Worm (Caenorhabditis elegans) whole organism, midembryonic: ENCODE measurements around the gene npp-27.

ENCODE experiments used
- T22C8.4 ChIP-seq: fragments of 200-800 bp; sonication (Bioruptor generic); IDR thresholded peaks from 2 replicates; pipeline ENCODE4 v1.3.6; 2022; ENCODE audit warnings: missing genetic modification characterization, missing compliant biosample characterization
- cog-1 ChIP-seq: sonication (generic microtip); optimal IDR thresholded peaks from 2 replicates; lab custom pipeline; 2016; ENCODE audit warnings: missing genetic modification characterization, missing compliant biosample characterization
- flt-1 ChIP-seq: fragments of 200-800 bp; sonication (Bioruptor generic); IDR thresholded peaks from 2 replicates; pipeline ENCODE4 v1.3.6; 2022; ENCODE audit warnings: missing genetic modification characterization, missing compliant biosample characterization
- klf-2 ChIP-seq: fragments of 200-800 bp; sonication (Bioruptor generic); conservative IDR thresholded peaks from 2 replicates; pipeline ENCODE4 v1.3.6; 2022; ENCODE audit warnings: missing genetic modification reagents, missing genetic modification characterization, missing compliant biosample characterization
- med-1 ChIP-seq: sonication (generic microtip); optimal IDR thresholded peaks from 2 replicates; lab custom pipeline; 2017; ENCODE audit warnings: missing genetic modification characterization, mild to moderate bottlenecking, missing compliant biosample characterization, antibody characterized with exemption, missing genetic modification reagents; ENCODE audit not compliant: insufficient read depth
- ref-1 ChIP-seq: fragments of 200-800 bp; sonication (Bioruptor generic); conservative IDR thresholded peaks from 2 replicates; pipeline ENCODE4 v1.3.6; 2022; ENCODE audit warnings: missing genetic modification reagents, missing genetic modification characterization, missing compliant biosample characterization
- tab-1 ChIP-seq: fragments of 200-800 bp; sonication (Bioruptor generic); IDR thresholded peaks from 2 replicates; pipeline ENCODE4 v1.3.6; 2022; ENCODE audit warnings: missing genetic modification characterization, missing compliant biosample characterization
- ztf-23 ChIP-seq: fragments of 200-800 bp; sonication (Bioruptor generic); IDR thresholded peaks from 2 replicates; pipeline ENCODE4 v1.3.6; 2022; ENCODE audit warnings: missing genetic modification reagents, missing genetic modification characterization, missing compliant biosample characterization
- ztf-29 ChIP-seq: fragments of 200-800 bp; sonication (Bioruptor generic); IDR thresholded peaks from 2 replicates; pipeline ENCODE4 v1.3.6; 2022; ENCODE audit warnings: missing genetic modification reagents, missing genetic modification characterization, missing compliant biosample characterization

npp-27 gene

DNA sequence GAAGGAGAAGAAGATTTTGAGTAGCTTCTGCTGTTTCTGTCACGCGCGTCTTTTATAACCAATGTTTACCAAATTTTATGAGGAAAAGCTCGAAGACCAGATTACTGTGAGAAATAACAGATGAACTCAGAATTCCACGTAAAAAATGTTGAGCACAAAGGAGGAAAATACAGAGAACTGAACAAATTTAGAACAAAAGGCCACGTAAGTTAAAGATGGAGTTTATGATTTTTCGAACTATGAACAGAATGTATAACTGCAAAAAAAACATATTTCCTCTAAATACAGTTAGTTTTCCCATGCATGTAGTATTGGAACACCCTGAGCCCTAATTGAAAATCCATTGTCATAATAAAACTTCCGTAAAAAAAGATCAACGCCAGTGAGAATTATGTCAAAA, 30.9 kb upstream of the npp-27 start, which contains the start of gene exc-9:
exc-9 (minus strand) TSS at position 101 of the 400 bp plus-strand sequence.
- TF ChIP-seq cog-1 (tag; lab: Kevin White, UChicago) (no peak), klf-2 (no peak), ref-1 (GFP tag; lab: Robert Waterston, UW) (no peak), T22C8.4 (no peak), ztf-29 (GFP tag; lab: Robert Waterston, UW) (no peak), med-1 (GFP tag; lab: Kevin White, UChicago) (no peak)

DNA sequence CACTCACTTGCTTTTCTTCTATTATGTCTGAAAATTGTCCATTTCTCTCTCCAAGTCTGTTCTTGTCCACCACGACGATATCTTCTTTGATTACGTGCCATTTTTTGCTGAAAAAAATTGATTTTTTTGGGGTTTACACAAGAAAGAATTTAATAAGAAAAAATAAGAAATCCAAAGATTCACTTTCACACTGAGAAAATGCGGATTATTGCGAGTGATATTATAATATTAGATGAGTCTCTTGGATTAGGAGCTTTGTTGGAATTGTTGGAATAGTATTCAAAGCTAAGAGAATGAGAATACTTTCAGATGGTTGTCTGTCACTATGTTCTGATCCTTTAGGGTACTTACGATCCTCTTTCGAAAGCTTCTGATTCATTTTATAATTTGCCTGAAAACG, 28.8 kb upstream of the npp-27 start, which contains the start of gene F20D12.7:
F20D12.7 (minus strand) TSS at position 101 of the 400 bp plus-strand sequence.
- no peak for TF ChIP-seq flt-1 (GFP tag; lab: Robert Waterston, UW)

- TF ChIP-seq flt-1 (GFP tag; lab: Robert Waterston, UW) (no peak), cog-1 (tag; lab: Kevin White, UChicago) (no peak), tab-1 (GFP tag; lab: Robert Waterston, UW) (no peak), T22C8.4 (no peak), ref-1 (GFP tag; lab: Robert Waterston, UW) (no peak), med-1 (GFP tag; lab: Kevin White, UChicago) (no peak), ztf-29 (GFP tag; lab: Robert Waterston, UW) (no peak), klf-2 (no peak), ztf-23 (GFP tag; lab: Robert Waterston, UW) (no peak)
These were observed 23.7 kb upstream of the npp-27 start, which contains the start of gene bbs-2 for ce11 chrIV:7933733-7934132. Gene bbs-2 (plus strand): TSS chrIV:7934033.

ce11 chrIV:7931873-7932272, 21.8 kb upstream of the npp-27 start:
- TF ChIP-seq med-1 (GFP tag; lab: Kevin White, UChicago) (no peak), tab-1 (GFP tag; lab: Robert Waterston, UW) (no peak), T22C8.4 (no peak), ztf-29 (GFP tag; lab: Robert Waterston, UW) (no peak), ref-1 (GFP tag; lab: Robert Waterston, UW) (no peak), klf-2 (no peak), cog-1 (tag; lab: Kevin White, UChicago) (no peak), flt-1 (GFP tag; lab: Robert Waterston, UW) (no peak), ztf-23 (GFP tag; lab: Robert Waterston, UW) (no peak)

DNA sequence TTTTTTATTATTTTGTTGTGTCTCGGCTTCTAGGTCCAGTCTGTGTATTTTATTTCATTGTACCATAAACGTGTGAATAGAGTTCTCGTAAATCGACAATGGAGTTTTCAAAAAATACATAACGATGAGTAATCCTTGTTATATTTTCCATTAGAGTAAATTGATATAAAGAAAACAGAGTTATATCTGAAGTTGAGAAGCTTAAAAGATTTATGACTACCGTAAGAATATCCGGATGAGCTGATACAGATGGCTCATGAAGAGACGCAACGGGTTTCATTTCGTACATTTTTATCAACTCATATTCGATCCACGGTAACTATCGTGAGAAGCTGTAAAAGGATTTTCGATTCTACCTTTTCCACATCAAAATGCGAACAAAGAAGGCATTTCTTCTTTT, 17.8 kb upstream of the npp-27 start, which contains the start of gene gcy-8:
gcy-8 (plus strand) TSS at position 301 of the 400 bp plus-strand sequence.
- no peak for TF ChIP-seq cog-1 (tag; lab: Kevin White, UChicago)
- no peak for TF ChIP-seq ref-1 (GFP tag; lab: Robert Waterston, UW)
- no peak for TF ChIP-seq tab-1 (GFP tag; lab: Robert Waterston, UW)
- TF ChIP-seq flt-1 (GFP tag; lab: Robert Waterston, UW), result no peak
- TF ChIP-seq T22C8.4, result no peak
- TF ChIP-seq ztf-23 (GFP tag; lab: Robert Waterston, UW), result no peak
- no peak for TF ChIP-seq med-1 (GFP tag; lab: Kevin White, UChicago)
- no peak for TF ChIP-seq klf-2
- TF ChIP-seq ztf-29 (GFP tag; lab: Robert Waterston, UW), result no peak

ce11 chrIV:7927218-7927617, 17.2 kb upstream of the npp-27 start, which contains the start of gene C49H3.12:
Gene C49H3.12 (minus strand): TSS chrIV:7927318.
- no peak for TF ChIP-seq cog-1 (tag; lab: Kevin White, UChicago)
- no peak for TF ChIP-seq med-1 (GFP tag; lab: Kevin White, UChicago)
- no peak for TF ChIP-seq ztf-23 (GFP tag; lab: Robert Waterston, UW)
- no peak for TF ChIP-seq ref-1 (GFP tag; lab: Robert Waterston, UW)
- TF ChIP-seq klf-2, result no peak
- no peak for TF ChIP-seq tab-1 (GFP tag; lab: Robert Waterston, UW)
- TF ChIP-seq ztf-29 (GFP tag; lab: Robert Waterston, UW), result no peak
- no peak for TF ChIP-seq flt-1 (GFP tag; lab: Robert Waterston, UW)
- no peak for TF ChIP-seq T22C8.4

- TF ChIP-seq T22C8.4 (no peak), ztf-29 (GFP tag; lab: Robert Waterston, UW) (no peak), ztf-23 (GFP tag; lab: Robert Waterston, UW) (no peak), med-1 (GFP tag; lab: Kevin White, UChicago) (no peak), cog-1 (tag; lab: Kevin White, UChicago) (no peak), klf-2 (no peak)
These were observed 16.2 kb upstream of the npp-27 start, which contains the start of gene rps-2 for ce11 chrIV:7926102-7926840. Gene rps-2 (minus strand): TSS chrIV:7926391.

DNA sequence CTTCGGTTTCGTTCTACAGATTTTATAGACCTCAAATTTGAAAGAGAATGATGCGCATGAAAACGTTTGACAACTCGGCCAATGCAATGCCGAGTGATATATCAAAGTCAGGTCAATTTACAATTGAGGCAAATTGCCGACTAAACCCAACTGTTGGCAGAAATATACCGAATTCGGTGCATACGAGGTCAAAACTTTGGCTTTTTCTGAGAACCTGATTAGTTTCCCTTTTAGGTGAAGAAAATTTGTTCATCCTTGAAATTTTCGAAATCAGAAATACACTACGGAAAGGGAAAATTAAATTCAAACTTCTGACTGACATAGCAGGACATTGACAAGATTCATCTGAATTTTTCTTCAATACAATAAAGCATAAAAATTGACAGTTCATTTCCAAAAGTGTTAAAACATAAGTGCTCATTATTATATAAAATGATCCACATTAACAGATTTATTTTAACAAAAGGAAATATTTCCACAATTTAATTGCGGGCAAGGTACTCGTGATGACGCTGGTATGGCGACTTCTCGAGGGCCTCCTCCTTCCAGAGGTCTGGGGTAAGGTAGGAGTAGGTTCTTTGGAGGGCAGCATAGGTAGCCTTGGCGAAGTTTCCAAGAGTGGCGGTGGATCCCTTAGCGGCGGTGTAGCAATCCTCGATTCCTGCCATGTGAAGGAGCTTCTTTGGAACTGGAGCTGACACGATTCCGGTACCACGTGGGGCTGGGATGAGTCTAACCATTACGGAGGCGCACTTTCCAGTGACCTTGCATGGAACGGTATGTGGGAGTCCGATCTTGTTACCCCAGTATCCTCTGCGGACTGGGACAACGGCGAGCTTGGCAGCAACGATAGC, 15.2 kb upstream of the npp-27 start:
- TF ChIP-seq ztf-23 (GFP tag; lab: Robert Waterston, UW) (no peak), tab-1 (GFP tag; lab: Robert Waterston, UW) (no peak), ztf-29 (GFP tag; lab: Robert Waterston, UW) (no peak), flt-1 (GFP tag; lab: Robert Waterston, UW) (no peak), cog-1 (tag; lab: Kevin White, UChicago) (no peak), T22C8.4 (no peak), med-1 (GFP tag; lab: Kevin White, UChicago) (no peak), ref-1 (GFP tag; lab: Robert Waterston, UW) (no peak), klf-2 (no peak)

- no peak for TF ChIP-seq flt-1 (GFP tag; lab: Robert Waterston, UW)
- TF ChIP-seq tab-1 (GFP tag; lab: Robert Waterston, UW), result no peak
- no peak for TF ChIP-seq ref-1 (GFP tag; lab: Robert Waterston, UW)
- no peak for TF ChIP-seq T22C8.4
- TF ChIP-seq med-1 (GFP tag; lab: Kevin White, UChicago), result no peak
- TF ChIP-seq ztf-23 (GFP tag; lab: Robert Waterston, UW), result no peak
- no peak for TF ChIP-seq cog-1 (tag; lab: Kevin White, UChicago)
- TF ChIP-seq klf-2, result no peak
- TF ChIP-seq ztf-29 (GFP tag; lab: Robert Waterston, UW), result no peak
These were observed 14.0 kb upstream of the npp-27 start, which contains the start of the genes xpo-3 and C49H3.3 for ce11 chrIV:7923982-7924480. Gene xpo-3 (minus strand): TSS chrIV:7924032. Gene C49H3.3 (plus strand): TSS chrIV:7924350.
